Worm (Caenorhabditis elegans) whole organism, L3 larva: ENCODE measurements around the gene F41C3.1.

Experiments used
- ZK546.5 ChIP-seq: sonication (generic microtip); optimal IDR thresholded peaks from 2 replicates; lab custom pipeline; 2017; ENCODE audit warnings: missing biosample characterization, missing genetic modification characterization
- ama-1 ChIP-seq: fragments of 150-350 bp; optimal IDR thresholded peaks from 2 replicates; lab custom pipeline; 2018
- ceh-82 ChIP-seq: fragments of 150-350 bp; optimal IDR thresholded peaks from 2 replicates; lab custom pipeline; 2014; ENCODE audit warnings: missing biosample characterization, missing genetic modification characterization
- daf-12 ChIP-seq: fragments of 150-350 bp; optimal IDR thresholded peaks from 2 replicates; lab custom pipeline; 2014; ENCODE audit warnings: missing biosample characterization, missing genetic modification reagents, missing genetic modification characterization
- elt-1 ChIP-seq: fragments of 150-350 bp; optimal IDR thresholded peaks from 2 replicates; lab custom pipeline; 2014; ENCODE audit warnings: missing biosample characterization, missing genetic modification characterization
- elt-3 ChIP-seq, 3 experiments: fragments of 150-350 bp in 1 of 3; sonication (generic microtip) in 2 of 3; optimal IDR thresholded peaks; 2 replicates in 2 of 3; 4 replicates in 1 of 3; lab custom pipeline; 2014 to 2017; ENCODE audit warnings: missing biosample characterization in 3 of 3, missing genetic modification characterization in 3 of 3
- eor-1 ChIP-seq, 2 experiments: fragments of 150-350 bp; optimal IDR thresholded peaks; 2 replicates each; lab custom pipeline; 2014 to 2018; ENCODE audit warnings: missing biosample characterization in 2 of 2, missing genetic modification characterization in 2 of 2
- fkh-2 ChIP-seq: fragments of 150-350 bp; optimal IDR thresholded peaks from 2 replicates; lab custom pipeline; 2014; ENCODE audit warnings: missing biosample characterization, missing genetic modification reagents, missing genetic modification characterization
- hmg-11 ChIP-seq: sonication (generic microtip); optimal IDR thresholded peaks from 2 replicates; lab custom pipeline; 2016; ENCODE audit warnings: missing genetic modification characterization, missing compliant biosample characterization
- lin-15B ChIP-seq: fragments of 150-350 bp; optimal IDR thresholded peaks from 2 replicates; lab custom pipeline; 2014; ENCODE audit warnings: missing biosample characterization, missing genetic modification characterization
- lsy-12 ChIP-seq: sonication (generic microtip); optimal IDR thresholded peaks from 2 replicates; lab custom pipeline; 2016; ENCODE audit warnings: mild to moderate bottlenecking, missing genetic modification characterization, missing compliant biosample characterization
- mdl-1 ChIP-seq: fragments of 150-350 bp; optimal IDR thresholded peaks from 2 replicates; lab custom pipeline; 2014; ENCODE audit warnings: missing biosample characterization, missing genetic modification characterization
- nhr-23 ChIP-seq: fragments of 150-350 bp; optimal IDR thresholded peaks from 2 replicates; lab custom pipeline; 2014; ENCODE audit warnings: missing biosample characterization, missing genetic modification reagents, missing genetic modification characterization
- nhr-237 ChIP-seq: fragments of 150-350 bp; optimal IDR thresholded peaks from 2 replicates; lab custom pipeline; 2014; ENCODE audit warnings: missing biosample characterization, missing genetic modification characterization
- nhr-28 ChIP-seq: fragments of 150-350 bp; optimal IDR thresholded peaks from 2 replicates; lab custom pipeline; 2014; ENCODE audit warnings: missing biosample characterization, missing genetic modification characterization
- nhr-76 ChIP-seq: fragments of 150-350 bp; sonication (generic microtip); optimal IDR thresholded peaks from 5 replicates; lab custom pipeline; 2014; ENCODE audit warnings: missing biosample characterization, missing genetic modification characterization
- nhr-77 ChIP-seq: fragments of 150-350 bp; optimal IDR thresholded peaks from 2 replicates; lab custom pipeline; 2014; ENCODE audit warnings: missing biosample characterization, missing genetic modification characterization
- pqm-1 ChIP-seq: fragments of 150-350 bp; optimal IDR thresholded peaks from 2 replicates; lab custom pipeline; 2017; ENCODE audit warnings: missing biosample characterization, missing genetic modification characterization, inconsistent platforms
- snpc-4 ChIP-seq: fragments of 150-350 bp; optimal IDR thresholded peaks from 2 replicates; lab custom pipeline; 2014; ENCODE audit warnings: missing biosample characterization, missing genetic modification characterization
- zag-1 ChIP-seq: fragments of 150-350 bp; optimal IDR thresholded peaks from 2 replicates; lab custom pipeline; 2014; ENCODE audit warnings: missing biosample characterization, missing genetic modification characterization
- ztf-11 ChIP-seq: fragments of 150-350 bp; optimal IDR thresholded peaks from 2 replicates; lab custom pipeline; 2014; ENCODE audit warnings: missing biosample characterization, missing genetic modification characterization

The F41C3.1 gene

ce11 chrII:4795461-4795860, 43.4 kb downstream of the F41C3.1 start, which contains the start of gene C33F10.4:
C33F10.4 (plus strand) TSS chrII:4795761.
- TF ChIP-seq lsy-12: no peak
- TF ChIP-seq ama-1 (lab: Kevin White, UChicago): no peak
- no peak for TF ChIP-seq pqm-1 (tag; lab: Kevin White, UChicago)
- no peak for TF ChIP-seq snpc-4 (tag; lab: Kevin White, UChicago)
- TF ChIP-seq hmg-11 (tag; lab: Kevin White, UChicago): no peak
- TF ChIP-seq nhr-237 (tag; lab: Kevin White, UChicago): no peak
- TF ChIP-seq, all 47 proteins: peak for 0

ce11 chrII:4797071-4797470, 45.0 kb downstream of the F41C3.1 start, which contains the start of gene C33F10.14:
C33F10.14 (plus strand) TSS chrII:4797371.
- TF ChIP-seq ceh-82 (tag; lab: Kevin White, UChicago) (no peak), ztf-11 (tag; lab: Kevin White, UChicago) (no peak), nhr-76 (no peak), elt-3 (tag; optimal IDR thresholded peaks at IDR 0.05; lab: Kevin White, UChicago) (no peak), nhr-28 (tag; lab: Kevin White, UChicago) (no peak), nhr-23 (tag; lab: Kevin White, UChicago) (no peak), mdl-1 (tag; lab: Kevin White, UChicago) (no peak), daf-12 (no peak)
- TF ChIP-seq, all 47 proteins: peak for 0

DNA sequence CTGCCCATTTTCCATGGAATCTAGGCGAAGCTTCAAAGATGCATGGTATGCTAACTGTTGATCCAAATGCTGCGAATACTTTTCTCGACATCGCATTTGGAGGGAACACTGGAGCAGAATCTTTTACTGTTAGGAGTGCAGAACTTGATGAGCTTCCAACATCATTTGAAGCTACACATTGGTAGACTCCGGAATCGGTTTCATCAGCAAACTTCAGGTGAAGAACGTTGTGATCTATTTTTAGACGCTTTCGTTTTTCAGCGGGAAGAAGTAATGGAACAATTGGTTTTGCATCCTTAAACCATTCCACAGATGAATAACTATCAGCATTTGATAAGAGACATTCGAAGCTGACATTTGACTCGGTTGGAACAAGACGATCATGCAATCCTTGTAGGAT, 48.4 kb downstream of the F41C3.1 start:
- TF ChIP-seq eor-1 (tag; optimal IDR thresholded peaks at IDR 0.05; lab: Kevin White, UChicago): no peak
- TF ChIP-seq ceh-82 (tag; lab: Kevin White, UChicago): no peak
- no peak for TF ChIP-seq zag-1 (tag; lab: Kevin White, UChicago)
- no peak for TF ChIP-seq nhr-28 (tag; lab: Kevin White, UChicago)
- TF ChIP-seq fkh-2: no peak
- no peak for TF ChIP-seq elt-3 (tag; optimal IDR thresholded peaks at IDR 0.05; lab: Kevin White, UChicago)
- no peak for TF ChIP-seq lin-15B (tag; lab: Kevin White, UChicago)
- TF ChIP-seq nhr-77 (tag; lab: Kevin White, UChicago): no peak
- TF ChIP-seq elt-1 (tag; lab: Kevin White, UChicago): no peak
- TF ChIP-seq ZK546.5 (tag; lab: Kevin White, UChicago): no peak
